Fruit fly (Drosophila melanogaster) Kc167 (cell line): ENCODE data around the gene Dbct.

Experiments used
- Sin3A ChIP-seq: fragments of >200 bp; optimal IDR thresholded peaks from 2 replicates; lab custom pipeline; 2018; ENCODE audit warnings: missing external identifiers
- psq ChIP-seq: fragments of >200 bp; optimal IDR thresholded peaks from 2 replicates; lab custom pipeline; 2017; ENCODE audit warnings: missing external identifiers

dm6 chrX:15077576-15078136 lies 8.3 kb upstream of the Dbct start:
- no peak for TF ChIP-seq Sin3A (lab: Kevin White, UChicago)
- TF ChIP-seq psq (lab: Kevin White, UChicago): no peak
